Worm (Caenorhabditis elegans) whole organism, L3 larva: ENCODE measurements around the gene C45B11.8.

Experiments
- aly-2 ChIP-seq: fragments of 150-350 bp; optimal IDR thresholded peaks from 2 replicates; lab custom pipeline; 2014; ENCODE audit warnings: missing biosample characterization, missing genetic modification characterization
- ceh-82 ChIP-seq: fragments of 150-350 bp; optimal IDR thresholded peaks from 2 replicates; lab custom pipeline; 2014; ENCODE audit warnings: missing biosample characterization, missing genetic modification characterization
- nhr-25 ChIP-seq: sonication (generic microtip); optimal IDR thresholded peaks from 2 replicates; lab custom pipeline; 2017; ENCODE audit warnings: missing biosample characterization, missing genetic modification characterization
- unc-62 ChIP-seq: fragments of 150-350 bp; sonication (generic microtip); optimal IDR thresholded peaks from 4 replicates; lab custom pipeline; 2014; ENCODE audit warnings: missing biosample characterization, missing genetic modification reagents, missing genetic modification characterization

DNA sequence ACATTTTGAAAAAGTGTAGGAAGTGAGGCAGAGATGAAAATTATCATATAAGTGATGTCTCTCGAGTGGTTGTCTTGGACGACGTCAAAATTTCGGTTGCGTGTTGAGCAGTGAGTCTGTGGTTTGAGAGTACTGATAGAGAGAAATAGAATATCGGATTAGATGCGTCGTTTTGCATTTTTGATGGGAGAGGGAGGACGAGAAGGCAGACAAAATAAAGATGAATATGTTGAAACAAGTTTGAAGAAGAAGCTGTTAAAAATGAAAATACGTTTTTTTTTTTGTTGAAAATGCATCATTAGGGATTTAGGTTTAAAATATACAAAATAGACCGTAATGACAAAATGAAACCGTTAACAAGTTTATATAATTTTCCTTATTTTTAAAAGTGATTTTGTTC lies 22.5 kb downstream of the C45B11.8 start, which contains the start of gene T04C12.9:
- TF ChIP-seq unc-62 (no peak), aly-2 (tag; lab: Kevin White, UChicago) (no peak), nhr-25 (no peak), ceh-82 (tag; lab: Kevin White, UChicago) (no peak)
